Worm (Caenorhabditis elegans): Measurements from ENCODE around the gene suf-1.

DNA sequence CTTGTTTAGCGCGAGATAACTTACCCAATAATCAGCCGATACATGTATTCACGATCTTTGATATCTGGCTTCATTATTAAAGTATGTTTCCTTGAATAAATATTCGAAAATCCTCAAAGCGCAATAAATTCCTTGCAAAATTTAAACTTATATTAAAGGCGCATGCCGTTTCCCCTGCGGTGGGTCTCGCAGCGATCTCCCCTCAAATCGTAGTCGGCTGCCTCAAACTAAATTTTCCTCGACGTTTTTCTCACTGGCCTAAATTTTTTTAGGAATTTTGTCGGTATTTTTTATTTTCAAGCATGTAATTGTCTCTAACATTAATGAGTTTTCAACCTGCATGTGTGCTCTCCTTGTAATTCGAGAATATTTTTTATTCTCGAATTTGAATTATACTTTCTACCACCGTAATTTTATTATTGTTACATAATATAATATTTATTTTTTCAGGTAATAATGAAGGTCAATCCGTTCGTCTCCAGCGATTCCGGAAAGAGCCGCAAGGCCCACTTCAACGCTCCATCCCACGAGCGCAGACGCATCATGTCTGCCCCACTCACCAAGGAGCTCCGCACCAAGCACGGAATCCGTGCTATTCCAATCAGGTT lies 1.2 kb upstream of the suf-1 start, which contains the start of the genes cpf-1 and rpl-26:
- TF ChIP-seq tbx-11 (GFP tag; IDR thresholded peaks at IDR 0.05) (no peak), ama-1 (optimal IDR thresholded peaks at IDR 0.05) (no peak), scrt-1 (GFP tag; IDR thresholded peaks at IDR 0.05) (no peak), flt-1 (GFP tag; IDR thresholded peaks at IDR 0.05) (no peak), ceh-13 (GFP tag; optimal IDR thresholded peaks at IDR 0.05) (no peak)
